Worm (Caenorhabditis elegans) whole organism, late embryonic: ENCODE data around the gene F33E11.2.

ENCODE experiments used
- F13H6.1 ChIP-seq: sonication (generic microtip); optimal IDR thresholded peaks from 2 replicates; lab custom pipeline; 2016; ENCODE audit warnings: missing genetic modification characterization, missing compliant biosample characterization
- ceh-19 ChIP-seq: fragments of 200-800 bp; sonication (Bioruptor generic); optimal IDR thresholded peaks from 2 replicates; lab custom pipeline; 2018; ENCODE audit warnings: mild to moderate bottlenecking, missing genetic modification characterization, missing compliant biosample characterization
- elt-2 ChIP-seq: sonication (generic microtip); optimal IDR thresholded peaks from 2 replicates; lab custom pipeline; 2016; ENCODE audit warnings: missing genetic modification reagents, missing genetic modification characterization, missing compliant biosample characterization
- fkh-10 ChIP-seq: fragments of 150-350 bp; optimal IDR thresholded peaks from 2 replicates; lab custom pipeline; 2014; ENCODE audit warnings: missing biosample characterization, missing genetic modification reagents, missing genetic modification characterization
- hlh-30 ChIP-seq: sonication (generic microtip); optimal IDR thresholded peaks from 2 replicates; lab custom pipeline; 2017; ENCODE audit warnings: antibody characterized with exemption, missing genetic modification characterization, missing compliant biosample characterization; ENCODE audit not compliant: insufficient read depth
- pros-1 ChIP-seq: fragments of 150-350 bp; optimal IDR thresholded peaks from 2 replicates; lab custom pipeline; 2014; ENCODE audit warnings: missing biosample characterization, missing genetic modification reagents, missing genetic modification characterization
- zip-5 ChIP-seq: sonication (generic microtip); optimal IDR thresholded peaks from 2 replicates; lab custom pipeline; 2016; ENCODE audit warnings: missing genetic modification characterization, missing compliant biosample characterization

DNA sequence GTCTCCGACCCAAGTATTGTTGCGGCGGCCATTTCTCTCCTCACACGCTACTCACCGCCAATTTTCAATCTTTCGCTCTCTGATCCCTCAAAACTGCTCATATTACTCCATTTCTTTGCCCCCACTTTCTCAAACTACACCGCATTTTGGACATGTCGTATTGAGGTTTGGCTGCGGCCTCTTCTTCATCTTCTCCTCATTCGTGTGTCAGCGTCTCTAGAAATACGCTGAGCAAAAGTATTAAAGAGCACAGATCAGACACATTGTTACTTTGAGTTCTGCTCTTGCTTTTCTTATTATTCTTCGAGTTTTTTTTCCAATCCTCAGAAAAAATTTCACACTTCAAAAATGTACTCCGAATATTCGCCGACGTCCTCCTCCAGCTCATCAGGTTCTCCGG lies 22.3 kb downstream of the F33E11.2 start:
- no peak for TF ChIP-seq ceh-19 (GFP tag; lab: Kevin White, UChicago)
- TF ChIP-seq elt-2: no peak
- no peak for TF ChIP-seq fkh-10 (GFP tag; lab: Kevin White, UChicago)
- TF ChIP-seq hlh-30: no peak
- TF ChIP-seq F13H6.1 (tag; lab: Kevin White, UChicago): no peak
- no peak for TF ChIP-seq pros-1 (tag; lab: Kevin White, UChicago)
- TF ChIP-seq zip-5 (tag; lab: Kevin White, UChicago): no peak
